Worm (Caenorhabditis elegans) whole organism, L3 larva: ENCODE measurements around the gene Y73F8A.22.
A peak's percentile ranks its signal among the peaks of the same experiment; 100 is the strongest.

Source experiments
- R02D3.7 ChIP-seq: fragments of 150-350 bp; optimal IDR thresholded peaks from 2 replicates; lab custom pipeline; 2014; ENCODE audit warnings: missing biosample characterization, missing genetic modification characterization
- ZK546.5 ChIP-seq: sonication (generic microtip); optimal IDR thresholded peaks from 2 replicates; lab custom pipeline; 2017; ENCODE audit warnings: missing biosample characterization, missing genetic modification characterization
- aly-2 ChIP-seq: fragments of 150-350 bp; optimal IDR thresholded peaks from 2 replicates; lab custom pipeline; 2014; ENCODE audit warnings: missing biosample characterization, missing genetic modification characterization
- ama-1 ChIP-seq: fragments of 150-350 bp; optimal IDR thresholded peaks from 2 replicates; lab custom pipeline; 2018
- ceh-16 ChIP-seq: sonication (generic microtip); optimal IDR thresholded peaks from 2 replicates; lab custom pipeline; 2017; ENCODE audit warnings: missing biosample characterization, missing genetic modification characterization
- ceh-28 ChIP-seq: fragments of 150-350 bp; optimal IDR thresholded peaks from 2 replicates; lab custom pipeline; 2014; ENCODE audit warnings: missing biosample characterization, missing genetic modification reagents, missing genetic modification characterization
- ceh-82 ChIP-seq: fragments of 150-350 bp; optimal IDR thresholded peaks from 2 replicates; lab custom pipeline; 2014; ENCODE audit warnings: missing biosample characterization, missing genetic modification characterization
- ceh-9 ChIP-seq: sonication (generic microtip); optimal IDR thresholded peaks from 2 replicates; lab custom pipeline; 2018; ENCODE audit warnings: missing biosample characterization, missing genetic modification characterization
- daf-12 ChIP-seq: fragments of 150-350 bp; optimal IDR thresholded peaks from 2 replicates; lab custom pipeline; 2014; ENCODE audit warnings: missing biosample characterization, missing genetic modification reagents, missing genetic modification characterization
- egl-27 ChIP-seq: sonication (generic microtip); optimal IDR thresholded peaks from 4 replicates; lab custom pipeline; 2017; ENCODE audit warnings: missing biosample characterization, missing genetic modification reagents, missing genetic modification characterization
- egl-5 ChIP-seq: fragments of 150-350 bp; optimal IDR thresholded peaks from 2 replicates; lab custom pipeline; 2017; ENCODE audit warnings: missing biosample characterization, missing genetic modification reagents, missing genetic modification characterization, inconsistent platforms
- elt-1 ChIP-seq: fragments of 150-350 bp; optimal IDR thresholded peaks from 2 replicates; lab custom pipeline; 2014; ENCODE audit warnings: missing biosample characterization, missing genetic modification characterization
- elt-2 ChIP-seq: sonication (generic microtip); optimal IDR thresholded peaks from 2 replicates; lab custom pipeline; 2016; ENCODE audit warnings: missing genetic modification reagents, mild to moderate bottlenecking, missing genetic modification characterization, missing compliant biosample characterization
- elt-3 ChIP-seq, 3 experiments: fragments of 150-350 bp in 1 of 3; sonication (generic microtip) in 2 of 3; optimal IDR thresholded peaks; 2 replicates in 2 of 3; 4 replicates in 1 of 3; lab custom pipeline; 2014 to 2017; ENCODE audit warnings: missing biosample characterization in 3 of 3, missing genetic modification characterization in 3 of 3
- eor-1 ChIP-seq, 2 experiments: fragments of 150-350 bp; optimal IDR thresholded peaks; 2 replicates each; lab custom pipeline; 2014 to 2018; ENCODE audit warnings: missing biosample characterization in 2 of 2, missing genetic modification characterization in 2 of 2
- fkh-10 ChIP-seq: sonication (generic microtip); optimal IDR thresholded peaks from 2 replicates; lab custom pipeline; 2017; ENCODE audit warnings: missing biosample characterization, missing genetic modification reagents, missing genetic modification characterization
- fkh-2 ChIP-seq: fragments of 150-350 bp; optimal IDR thresholded peaks from 2 replicates; lab custom pipeline; 2014; ENCODE audit warnings: missing biosample characterization, missing genetic modification reagents, missing genetic modification characterization
- fos-1 ChIP-seq: fragments of 150-350 bp; optimal IDR thresholded peaks from 2 replicates; lab custom pipeline; 2014; ENCODE audit warnings: missing biosample characterization, missing genetic modification characterization
- hmg-11 ChIP-seq: sonication (generic microtip); optimal IDR thresholded peaks from 2 replicates; lab custom pipeline; 2016; ENCODE audit warnings: missing genetic modification characterization, missing compliant biosample characterization
- jun-1 ChIP-seq: fragments of 150-350 bp; optimal IDR thresholded peaks from 2 replicates; lab custom pipeline; 2014; ENCODE audit warnings: missing biosample characterization, missing genetic modification reagents, missing genetic modification characterization
- lin-15B ChIP-seq: fragments of 150-350 bp; optimal IDR thresholded peaks from 2 replicates; lab custom pipeline; 2014; ENCODE audit warnings: missing biosample characterization, missing genetic modification characterization
- lin-39 ChIP-seq: fragments of 150-350 bp; optimal IDR thresholded peaks from 2 replicates; lab custom pipeline; 2018; ENCODE audit warnings: missing biosample characterization, missing genetic modification reagents, missing genetic modification characterization
- lsy-12 ChIP-seq: sonication (generic microtip); optimal IDR thresholded peaks from 2 replicates; lab custom pipeline; 2016; ENCODE audit warnings: mild to moderate bottlenecking, missing genetic modification characterization, missing compliant biosample characterization
- mdl-1 ChIP-seq: fragments of 150-350 bp; optimal IDR thresholded peaks from 2 replicates; lab custom pipeline; 2014; ENCODE audit warnings: missing biosample characterization, missing genetic modification characterization
- mml-1 ChIP-seq: fragments of 150-350 bp; sonication (generic microtip); optimal IDR thresholded peaks from 3 replicates; lab custom pipeline; 2014; ENCODE audit warnings: missing biosample characterization, missing genetic modification characterization
- nfya-1 ChIP-seq: sonication (generic microtip); optimal IDR thresholded peaks from 2 replicates; lab custom pipeline; 2017; ENCODE audit warnings: missing genetic modification characterization, mild to moderate bottlenecking, missing compliant biosample characterization, antibody characterized with exemption, moderate library complexity; ENCODE audit not compliant: insufficient read depth
- nhr-11 ChIP-seq: fragments of 150-350 bp; optimal IDR thresholded peaks from 2 replicates; lab custom pipeline; 2014; ENCODE audit warnings: missing biosample characterization, missing genetic modification characterization
- nhr-12 ChIP-seq: fragments of 150-350 bp; optimal IDR thresholded peaks from 2 replicates; lab custom pipeline; 2014; ENCODE audit warnings: missing biosample characterization, missing genetic modification characterization
- nhr-23 ChIP-seq: fragments of 150-350 bp; optimal IDR thresholded peaks from 2 replicates; lab custom pipeline; 2014; ENCODE audit warnings: missing biosample characterization, missing genetic modification reagents, missing genetic modification characterization
- nhr-237 ChIP-seq: fragments of 150-350 bp; optimal IDR thresholded peaks from 2 replicates; lab custom pipeline; 2014; ENCODE audit warnings: missing biosample characterization, missing genetic modification characterization
- nhr-25 ChIP-seq: sonication (generic microtip); optimal IDR thresholded peaks from 2 replicates; lab custom pipeline; 2017; ENCODE audit warnings: missing biosample characterization, missing genetic modification characterization
- nhr-28 ChIP-seq: fragments of 150-350 bp; optimal IDR thresholded peaks from 2 replicates; lab custom pipeline; 2014; ENCODE audit warnings: missing biosample characterization, missing genetic modification characterization
- nhr-43 ChIP-seq: sonication (generic microtip); optimal IDR thresholded peaks from 2 replicates; lab custom pipeline; 2016; ENCODE audit warnings: mild to moderate bottlenecking, missing genetic modification characterization, missing compliant biosample characterization; ENCODE audit not compliant: poor library complexity, severe bottlenecking
- nhr-67 ChIP-seq: fragments of 150-350 bp; optimal IDR thresholded peaks from 2 replicates; lab custom pipeline; 2014; ENCODE audit warnings: missing biosample characterization, missing genetic modification characterization
- nhr-76 ChIP-seq: fragments of 150-350 bp; sonication (generic microtip); optimal IDR thresholded peaks from 5 replicates; lab custom pipeline; 2014; ENCODE audit warnings: missing biosample characterization, missing genetic modification characterization
- nhr-77 ChIP-seq: fragments of 150-350 bp; optimal IDR thresholded peaks from 2 replicates; lab custom pipeline; 2014; ENCODE audit warnings: missing biosample characterization, missing genetic modification characterization
- pha-4 ChIP-seq: fragments of 150-350 bp; optimal IDR thresholded peaks from 2 replicates; lab custom pipeline; 2014; ENCODE audit warnings: missing biosample characterization, missing genetic modification reagents, missing genetic modification characterization
- pqm-1 ChIP-seq: fragments of 150-350 bp; optimal IDR thresholded peaks from 2 replicates; lab custom pipeline; 2017; ENCODE audit warnings: missing biosample characterization, missing genetic modification characterization, inconsistent platforms
- sea-2 ChIP-seq: fragments of 150-350 bp; sonication (generic microtip); optimal IDR thresholded peaks from 4 replicates; lab custom pipeline; 2014; ENCODE audit warnings: missing biosample characterization, missing genetic modification reagents, missing genetic modification characterization
- skn-1 ChIP-seq: fragments of 150-350 bp; optimal IDR thresholded peaks from 2 replicates; lab custom pipeline; 2014; ENCODE audit warnings: missing biosample characterization, missing genetic modification characterization
- snpc-4 ChIP-seq: fragments of 150-350 bp; optimal IDR thresholded peaks from 2 replicates; lab custom pipeline; 2014; ENCODE audit warnings: missing biosample characterization, missing genetic modification characterization
- tbx-2 ChIP-seq: sonication (generic microtip); optimal IDR thresholded peaks from 2 replicates; lab custom pipeline; 2016; ENCODE audit warnings: mild to moderate bottlenecking, missing genetic modification characterization, missing compliant biosample characterization
- unc-39 ChIP-seq: sonication (generic microtip); optimal IDR thresholded peaks from 4 replicates; lab custom pipeline; 2017; ENCODE audit warnings: missing biosample characterization, missing genetic modification characterization
- unc-62 ChIP-seq: fragments of 150-350 bp; sonication (generic microtip); optimal IDR thresholded peaks from 4 replicates; lab custom pipeline; 2014; ENCODE audit warnings: missing biosample characterization, missing genetic modification reagents, missing genetic modification characterization
- zag-1 ChIP-seq: fragments of 150-350 bp; optimal IDR thresholded peaks from 2 replicates; lab custom pipeline; 2014; ENCODE audit warnings: missing biosample characterization, missing genetic modification characterization
- ztf-11 ChIP-seq: fragments of 150-350 bp; optimal IDR thresholded peaks from 2 replicates; lab custom pipeline; 2014; ENCODE audit warnings: missing biosample characterization, missing genetic modification characterization
- ztf-4 ChIP-seq: fragments of 150-350 bp; optimal IDR thresholded peaks from 2 replicates; lab custom pipeline; 2014; ENCODE audit warnings: missing biosample characterization, missing genetic modification characterization

Gene Y73F8A.22

DNA sequence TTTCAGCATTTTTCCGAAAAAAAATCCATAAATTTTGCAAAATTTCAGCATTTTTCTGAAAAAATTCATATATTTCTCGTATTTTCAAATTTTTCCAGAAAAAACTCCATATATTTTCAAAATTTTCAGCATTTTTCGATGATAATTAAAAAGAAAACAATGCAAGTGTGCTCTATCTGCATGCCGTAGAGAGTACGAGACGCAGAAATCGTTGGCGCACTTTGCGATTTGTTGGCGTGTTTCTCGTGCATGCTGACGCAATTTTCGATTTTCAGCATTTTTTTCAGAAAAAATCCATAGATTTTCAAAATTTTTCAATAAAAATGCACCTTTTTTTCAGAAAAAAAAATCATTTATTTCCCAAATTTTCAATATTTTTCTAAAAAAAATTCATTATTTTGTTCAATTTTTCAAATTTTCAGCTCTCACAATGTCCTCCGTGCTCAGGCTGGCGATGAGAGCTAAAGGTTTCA is 31.2 kb upstream of the Y73F8A.22 start, which contains the start of gene Y73F8A.27 (continued):
- TF ChIP-seq unc-62 (GFP tag; lab: Kevin White, UChicago) (no peak), ZK546.5 (peak; percentile 13), nhr-77 (tag; lab: Kevin White, UChicago) (no peak), elt-2 (tag; lab: Kevin White, UChicago) (peak; percentile 70), nhr-12 (no peak), hmg-11 (tag; lab: Kevin White, UChicago) (peak; percentile 86), ceh-82 (tag; lab: Kevin White, UChicago) (peak; percentile 90), daf-12 (peak; percentile 53), ceh-16 (no peak), pha-4 (peak; percentile 97), fkh-2 (tag; lab: Kevin White, UChicago) (peak; percentile 65), ama-1 (lab: Kevin White, UChicago) (peak; percentile 40), nhr-76 (tag; lab: Kevin White, UChicago) (no peak), pqm-1 (tag; lab: Kevin White, UChicago) (peak; percentile 45), aly-2 (no peak)

DNA sequence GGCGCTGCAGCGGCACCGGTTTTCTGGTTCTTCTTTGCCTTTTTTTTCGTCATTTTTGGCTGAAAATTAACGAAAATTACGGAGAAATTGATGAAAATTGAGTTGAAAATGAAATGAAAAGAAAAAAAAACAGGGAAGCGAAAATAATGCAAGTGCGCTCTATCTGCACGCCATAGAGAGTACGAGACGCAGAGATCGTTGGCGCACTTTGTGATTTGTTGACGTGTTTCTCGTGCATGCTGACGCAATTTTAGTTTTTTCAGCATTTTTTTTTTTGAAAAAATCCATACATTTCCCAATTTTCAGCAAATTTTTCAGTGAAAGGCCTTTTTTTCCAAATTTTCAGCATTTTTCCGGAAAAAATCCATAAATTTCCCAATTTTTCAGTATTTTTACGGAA is 30.2 kb upstream of the Y73F8A.22 start, which contains the start of gene ntl-11:
ntl-11 (minus strand) TSS at position 66 of the 400 bp plus-strand sequence.
- TF ChIP-seq ztf-4 (tag; lab: Kevin White, UChicago) (peak; percentile 80), egl-5 (tag; lab: Kevin White, UChicago) (peak; percentile 89), unc-62 (GFP tag; lab: Kevin White, UChicago) (peak; percentile 34), fkh-10 (GFP tag; lab: Kevin White, UChicago) (peak; percentile 95), lin-39 (tag; lab: Kevin White, UChicago) (peak; percentile 72), pha-4 (peak; percentile 97), hmg-11 (tag; lab: Kevin White, UChicago) (peak; percentile 87), daf-12 (peak; percentile 19), elt-1 (tag; lab: Kevin White, UChicago) (peak; percentile 53), fos-1 (tag; lab: Kevin White, UChicago) (no peak), ceh-28 (tag; lab: Kevin White, UChicago) (peak; percentile 94), nhr-67 (tag; lab: Kevin White, UChicago) (peak; percentile 36), nhr-76 (tag; lab: Kevin White, UChicago) (peak; percentile 74), elt-3 (tag; optimal IDR thresholded peaks at IDR 0.05; lab: Kevin White, UChicago) (no peak), unc-39 (tag; lab: Kevin White, UChicago) (peak; percentile 29), skn-1 (tag; lab: Kevin White, UChicago) (peak; percentile 92), mml-1 (tag; lab: Kevin White, UChicago) (no peak), aly-2 (peak; percentile 47), nhr-11 (tag; lab: Kevin White, UChicago) (peak; percentile 95), nhr-23 (peak; percentile 98), nhr-43 (tag; lab: Kevin White, UChicago) (peak; percentile 97), lin-15B (tag; lab: Kevin White, UChicago) (peak; percentile 99), mdl-1 (tag; lab: Kevin White, UChicago) (no peak), ztf-11 (tag; lab: Kevin White, UChicago) (no peak), egl-27 (peak; percentile 61), jun-1 (tag; lab: Kevin White, UChicago) (peak; percentile 95), pqm-1 (tag; lab: Kevin White, UChicago) (peak; percentile 85), sea-2 (no peak), nfya-1 (tag; lab: Kevin White, UChicago) (peak; percentile 95), ama-1 (lab: Kevin White, UChicago) (peak; percentile 66), nhr-237 (no peak), zag-1 (tag; lab: Kevin White, UChicago) (peak; percentile 21), R02D3.7 (tag; lab: Kevin White, UChicago) (peak; percentile 87), eor-1 (tag; optimal IDR thresholded peaks at IDR 0.05; lab: Kevin White, UChicago) (peak in 1 of 2 experiments; percentile 77), nhr-25 (tag; lab: Kevin White, UChicago) (peak; percentile 96), nhr-28 (tag; lab: Kevin White, UChicago) (peak; percentile 50), snpc-4 (tag; lab: Kevin White, UChicago) (peak; percentile 91), ceh-82 (tag; lab: Kevin White, UChicago) (peak; percentile 84), nhr-77 (tag; lab: Kevin White, UChicago) (peak; percentile 92), lsy-12 (tag; lab: Kevin White, UChicago) (peak; percentile 90), elt-2 (tag; lab: Kevin White, UChicago) (peak; percentile 74), nhr-12 (no peak), tbx-2 (tag; lab: Kevin White, UChicago) (peak; percentile 95), ceh-9 (no peak), ceh-16 (no peak), fkh-2 (tag; lab: Kevin White, UChicago) (peak; percentile 60), ZK546.5 (peak; percentile 49)
